ENCODE assay signal across 5 worm cellular contexts in genomic region chrX:13939388-13939787, ce11.
TF ChIP-seq lines count a peak whose summit lies in the region.

No protein-coding gene starts in this region.

TF ChIP-seq in whole organism, L1 larva, 84 proteins besides CTCF, POLR2A, EP300 and RAD21 (continues in another document):
- TF ChIP-seq isw-1 (GFP tag; IDR thresholded peaks at IDR 0.05; lab: Robert Waterston, UW): no peak
- TF ChIP-seq aly-2 (tag; optimal IDR thresholded peaks at IDR 0.05; lab: Kevin White, UChicago): no peak
- no peak for TF ChIP-seq lin-15B (tag; optimal IDR thresholded peaks at IDR 0.05; lab: Kevin White, UChicago)
- TF ChIP-seq ztf-4 (tag; optimal IDR thresholded peaks at IDR 0.05; lab: Kevin White, UChicago): no peak
- no peak for TF ChIP-seq ama-1 (optimal IDR thresholded peaks at IDR 0.05; lab: Kevin White, UChicago)
- no peak for TF ChIP-seq ceh-88 (GFP tag; IDR thresholded peaks at IDR 0.05; lab: Robert Waterston, UW)
- TF ChIP-seq irx-1 (tag; optimal IDR thresholded peaks at IDR 0.05; lab: Kevin White, UChicago): peak; percentile 3
- no peak for TF ChIP-seq egl-13 (tag; optimal IDR thresholded peaks at IDR 0.05; lab: Kevin White, UChicago)
- no peak for TF ChIP-seq tlp-1 (tag; optimal IDR thresholded peaks at IDR 0.05; lab: Kevin White, UChicago)
- TF ChIP-seq dpl-1 (GFP tag; optimal IDR thresholded peaks at IDR 0.05; lab: Kevin White, UChicago): no peak
- TF ChIP-seq lin-39 (tag; optimal IDR thresholded peaks at IDR 0.05; lab: Kevin White, UChicago): no peak
- TF ChIP-seq zip-4 (GFP tag; optimal IDR thresholded peaks at IDR 0.05; lab: Kevin White, UChicago): no peak
- peak; percentile 81 for TF ChIP-seq nhr-85 (tag; lab: Kevin White, UChicago)
- TF ChIP-seq C34B4.2 (tag; optimal IDR thresholded peaks at IDR 0.05; lab: Kevin White, UChicago): no peak
- TF ChIP-seq skn-1 (tag; optimal IDR thresholded peaks at IDR 0.05; lab: Kevin White, UChicago): no peak
- TF ChIP-seq ceh-90 (tag; optimal IDR thresholded peaks at IDR 0.05; lab: Kevin White, UChicago): no peak
- TF ChIP-seq lin-14 (GFP tag; optimal IDR thresholded peaks at IDR 0.05; lab: Kevin White, UChicago): peak; percentile 19
- no peak; the same call in 1 of the 2 replicates for TF ChIP-seq nhr-19 (GFP tag; conservative IDR thresholded peaks at IDR 0.05; lab: Robert Waterston, UW)
- TF ChIP-seq elt-3 (tag; optimal IDR thresholded peaks at IDR 0.05; lab: Kevin White, UChicago): peak in 5 of 6 experiments; percentile 53 to 91 (median 80)

TF ChIP-seq in whole organism, L2 larva, 48 proteins besides CTCF, POLR2A, EP300 and RAD21 (continues in another document):
- no peak for TF ChIP-seq nhr-12 (tag; optimal IDR thresholded peaks at IDR 0.05; lab: Kevin White, UChicago)
- no peak for TF ChIP-seq nhr-129 (tag; optimal IDR thresholded peaks at IDR 0.05; lab: Kevin White, UChicago)
- no peak for TF ChIP-seq Y55F3AM.14 (GFP tag; optimal IDR thresholded peaks at IDR 0.05; lab: Kevin White, UChicago)
- no peak for TF ChIP-seq fos-1 (tag; optimal IDR thresholded peaks at IDR 0.05; lab: Kevin White, UChicago)
- TF ChIP-seq nhr-25 (tag; optimal IDR thresholded peaks at IDR 0.05; lab: Kevin White, UChicago): peak; percentile 19
- TF ChIP-seq nhr-10 (tag; optimal IDR thresholded peaks at IDR 0.05; lab: Kevin White, UChicago): no peak
- peak; percentile 19 for TF ChIP-seq nhr-21 (tag; optimal IDR thresholded peaks at IDR 0.05; lab: Kevin White, UChicago)
- no peak for TF ChIP-seq sma-9 (GFP tag; optimal IDR thresholded peaks at IDR 0.05; lab: Kevin White, UChicago)
- no peak for TF ChIP-seq sma-9 (tag; optimal IDR thresholded peaks at IDR 0.05; lab: Kevin White, UChicago)
- no peak for TF ChIP-seq alr-1 (tag; optimal IDR thresholded peaks at IDR 0.05; lab: Kevin White, UChicago)
- TF ChIP-seq gmeb-1 (tag; optimal IDR thresholded peaks at IDR 0.05; lab: Kevin White, UChicago): no peak
- TF ChIP-seq F13H6.1 (tag; optimal IDR thresholded peaks at IDR 0.05; lab: Kevin White, UChicago): no peak
- TF ChIP-seq sem-4 (tag; optimal IDR thresholded peaks at IDR 0.05; lab: Kevin White, UChicago): no peak
- TF ChIP-seq egl-27 (tag; optimal IDR thresholded peaks at IDR 0.05; lab: Kevin White, UChicago): no peak
- TF ChIP-seq ceh-82 (tag; optimal IDR thresholded peaks at IDR 0.05; lab: Kevin White, UChicago): no peak
- TF ChIP-seq nhr-6 (tag; optimal IDR thresholded peaks at IDR 0.05; lab: Kevin White, UChicago): no peak
- no peak for TF ChIP-seq ztf-1 (GFP tag; conservative IDR thresholded peaks at IDR 0.05; lab: Robert Waterston, UW)
- no peak for TF ChIP-seq unc-62 (GFP tag; optimal IDR thresholded peaks at IDR 0.05; lab: Kevin White, UChicago)
- no peak for TF ChIP-seq unc-55 (GFP tag; optimal IDR thresholded peaks at IDR 0.05; lab: Kevin White, UChicago)
- TF ChIP-seq sma-3 (GFP tag; optimal IDR thresholded peaks at IDR 0.05; lab: Kevin White, UChicago): peak; percentile 5

TF ChIP-seq in whole organism, L3 larva, 47 proteins besides CTCF, POLR2A, EP300 and RAD21:
- TF ChIP-seq fkh-2 (tag; optimal IDR thresholded peaks at IDR 0.05; lab: Kevin White, UChicago) (no peak), nhr-23 (tag; optimal IDR thresholded peaks at IDR 0.05; lab: Kevin White, UChicago) (peak; percentile 79), nhr-43 (tag; optimal IDR thresholded peaks at IDR 0.05; lab: Kevin White, UChicago; ENCODE audit: poor library complexity, severe bottlenecking) (peak; percentile 53), nhr-25 (tag; optimal IDR thresholded peaks at IDR 0.05; lab: Kevin White, UChicago) (peak; percentile 40), ceh-9 (tag; optimal IDR thresholded peaks at IDR 0.05; lab: Kevin White, UChicago) (no peak), ztf-4 (tag; optimal IDR thresholded peaks at IDR 0.05; lab: Kevin White, UChicago) (no peak), elt-3 (tag; optimal IDR thresholded peaks at IDR 0.05; lab: Kevin White, UChicago) (peak in 1 of 3 experiments; percentile 46)

TF ChIP-seq in whole organism, L4 larva, 104 proteins besides CTCF, POLR2A, EP300 and RAD21:
- TF ChIP-seq mxl-2 (GFP tag; conservative IDR thresholded peaks at IDR 0.05; lab: Robert Waterston, UW) (no peak), nhr-28 (tag; optimal IDR thresholded peaks at IDR 0.05; lab: Kevin White, UChicago) (peak; percentile 19), unc-62 (GFP tag; optimal IDR thresholded peaks at IDR 0.05 in 1 of 2; lab: Kevin White, UChicago) (peak in 1 of 2 experiments; percentile 99), unc-62 (tag; optimal IDR thresholded peaks at IDR 0.05; lab: Kevin White, UChicago) (no peak)

TF ChIP-seq in whole organism, mixed stage, embryonic, 35 proteins besides CTCF, POLR2A, EP300 and RAD21:
- no peak for TF ChIP-seq mep-1 (tag; optimal IDR thresholded peaks at IDR 0.05; lab: Kevin White, UChicago)
- no peak for TF ChIP-seq ceh-83 (GFP tag; optimal IDR thresholded peaks at IDR 0.05; lab: Kevin White, UChicago)
- no peak for TF ChIP-seq unc-120 (tag; optimal IDR thresholded peaks at IDR 0.05; lab: Kevin White, UChicago; ENCODE audit: poor library complexity, severe bottlenecking)
- peak; percentile 30 for TF ChIP-seq elt-3 (tag; optimal IDR thresholded peaks at IDR 0.05; lab: Kevin White, UChicago)
- TF ChIP-seq cnd-1 (tag; optimal IDR thresholded peaks at IDR 0.05; lab: Kevin White, UChicago): no peak

Comparison
In these comparisons a context has a peak if more than half of its experiments do, and no peak if none do; other contexts are left out.
1. Of the 29 proteins assayed by ChIP-seq in both whole organism, L4 larva and whole organism, L1 larva: peak only in whole organism, L4 larva: nhr-28; only in whole organism, L1 larva: none; in both: none; in neither: 26; mixed calls (peak in some experiments, not most) for 2.